Fruit fly (Drosophila melanogaster): ENCODE results near the gene Blos4.
A peak's percentile ranks its signal among the peaks of the same experiment; 100 is the strongest.

Blos4 gene

dm6 chr3L:10927953-10928352, 49.1 kb downstream of the Blos4 start (continued):
- TF ChIP-seq Sox14 (GFP tag; optimal IDR thresholded peaks at IDR 0.05) (peak; percentile 33), net (GFP tag; optimal IDR thresholded peaks at IDR 0.05) (peak; percentile 43), CG11762 (GFP tag; optimal IDR thresholded peaks at IDR 0.05; ENCODE audit: insufficient read depth) (peak; percentile 52), CG6808 (GFP tag; optimal IDR thresholded peaks at IDR 0.05) (peak; percentile 67), CG16779 (tag; optimal IDR thresholded peaks at IDR 0.05) (no peak), Blimp-1 (GFP tag; optimal IDR thresholded peaks at IDR 0.05) (peak; percentile 13), CG3919 (GFP tag; optimal IDR thresholded peaks at IDR 0.05) (peak; percentile 67), dsx (GFP tag; optimal IDR thresholded peaks at IDR 0.05; ENCODE audit: poor library complexity, severe bottlenecking) (peak; percentile 52), CG34406 (GFP tag; optimal IDR thresholded peaks at IDR 0.05) (peak; percentile 62), achi (GFP tag; optimal IDR thresholded peaks at IDR 0.05) (peak; percentile 69), CG32006 (GFP tag; optimal IDR thresholded peaks at IDR 0.05) (peak; percentile 71), CG11294 (GFP tag; IDR thresholded peaks at IDR 0.05) (peak; percentile 42), CG1621 (tag; optimal IDR thresholded peaks at IDR 0.05) (peak; percentile 30)

DNA sequence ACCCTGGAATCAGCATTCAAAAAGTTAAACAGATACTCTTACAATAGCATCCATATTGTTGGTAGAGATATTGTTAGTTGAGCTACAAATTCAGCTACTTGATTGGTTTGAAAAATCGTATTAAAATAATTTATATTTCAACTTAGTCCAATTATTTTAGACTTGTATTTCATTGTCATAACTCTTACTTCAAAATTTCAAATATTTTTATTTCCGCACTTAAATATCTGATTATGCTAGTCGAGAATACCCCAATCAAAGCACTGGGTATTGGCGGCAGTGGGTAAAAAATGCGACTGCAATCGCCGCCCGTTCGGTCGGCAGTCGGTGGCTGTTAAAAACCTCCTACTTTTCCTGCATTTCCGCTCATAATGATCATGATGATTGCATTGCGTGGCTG, 49.9 kb downstream of the Blos4 start:
- TF ChIP-seq CG8319 (GFP tag; optimal IDR thresholded peaks at IDR 0.05) = peak; percentile 87
- peak; percentile 62 for TF ChIP-seq fd85E (GFP tag; optimal IDR thresholded peaks at IDR 0.05)
- peak; percentile 30 for TF ChIP-seq Met (GFP tag; optimal IDR thresholded peaks at IDR 0.05)
- peak; percentile 66 for TF ChIP-seq eg (GFP tag; IDR thresholded peaks at IDR 0.05)
- peak; percentile 88 for TF ChIP-seq Eip78C (GFP tag)
- TF ChIP-seq Eip93F (GFP tag; optimal IDR thresholded peaks at IDR 0.05) = peak; percentile 33
- TF ChIP-seq CG10669 (GFP tag; optimal IDR thresholded peaks at IDR 0.05) = peak; percentile 95
- TF ChIP-seq CG32006 (GFP tag; optimal IDR thresholded peaks at IDR 0.05) = peak; percentile 68
- TF ChIP-seq esn (GFP tag; optimal IDR thresholded peaks at IDR 0.05) = peak; percentile 64
- TF ChIP-seq net (GFP tag; optimal IDR thresholded peaks at IDR 0.05) = peak; percentile 25
- TF ChIP-seq dsx (GFP tag; optimal IDR thresholded peaks at IDR 0.05; ENCODE audit: poor library complexity, severe bottlenecking) = peak; percentile 4
- peak; percentile 51; the same call in 2 of the 3 replicates for TF ChIP-seq CG8119 (GFP tag; IDR thresholded peaks at IDR 0.05)
- peak; percentile 90 for TF ChIP-seq topi (GFP tag; optimal IDR thresholded peaks at IDR 0.05)
- no peak for TF ChIP-seq CG6276 (GFP tag; optimal IDR thresholded peaks at IDR 0.05)
- peak; percentile 97 for TF ChIP-seq spab (GFP tag; optimal IDR thresholded peaks at IDR 0.05)
- TF ChIP-seq ss (GFP tag; optimal IDR thresholded peaks at IDR 0.05) = peak; percentile 23 to 35
- TF ChIP-seq CG6854 (GFP tag; optimal IDR thresholded peaks at IDR 0.05) = peak; percentile 75
- peak; percentile 36 for TF ChIP-seq acj6 (GFP tag; optimal IDR thresholded peaks at IDR 0.05)
- TF ChIP-seq CG6792 (GFP tag; optimal IDR thresholded peaks at IDR 0.05) = peak; percentile 41
- TF ChIP-seq CG16779 (tag; optimal IDR thresholded peaks at IDR 0.05) = peak; percentile 73
- TF ChIP-seq Blimp-1 (GFP tag; optimal IDR thresholded peaks at IDR 0.05) = no peak
- no peak for TF ChIP-seq Hr38 (GFP tag; optimal IDR thresholded peaks at IDR 0.05)
- TF ChIP-seq Sox14 (GFP tag; optimal IDR thresholded peaks at IDR 0.05) = no peak
- TF ChIP-seq CG4318 (GFP tag; optimal IDR thresholded peaks at IDR 0.05) = peak; percentile 46
- peak; percentile 78 for TF ChIP-seq svp (GFP tag)
- TF ChIP-seq lz (GFP tag; optimal IDR thresholded peaks at IDR 0.05) = peak; percentile 33
- peak; percentile 43 for TF ChIP-seq achi (GFP tag; optimal IDR thresholded peaks at IDR 0.05)
- peak; percentile 90 for TF ChIP-seq CG3032 (tag; optimal IDR thresholded peaks at IDR 0.05)
- TF ChIP-seq CG15336 (GFP tag; IDR thresholded peaks at IDR 0.05) = peak; percentile 56
- peak; percentile 91 for TF ChIP-seq Lpt (GFP tag; optimal IDR thresholded peaks at IDR 0.05)
- TF ChIP-seq Gug (GFP tag; IDR thresholded peaks at IDR 0.05) = peak; percentile 78
- no peak for TF ChIP-seq CG1621 (tag; optimal IDR thresholded peaks at IDR 0.05)
- TF ChIP-seq Eip75B (GFP tag; optimal IDR thresholded peaks at IDR 0.05) = peak; percentile 86
- TF ChIP-seq cyc (GFP tag; optimal IDR thresholded peaks at IDR 0.05) = peak; percentile 89
- TF ChIP-seq fd59A (GFP tag; optimal IDR thresholded peaks at IDR 0.05) = peak; percentile 55
- TF ChIP-seq fkh (GFP tag; optimal IDR thresholded peaks at IDR 0.05) = no peak
- TF ChIP-seq CG3919 (GFP tag; optimal IDR thresholded peaks at IDR 0.05) = peak; percentile 81
- peak; percentile 90 for TF ChIP-seq CG11762 (GFP tag; optimal IDR thresholded peaks at IDR 0.05; ENCODE audit: insufficient read depth)
- peak; percentile 89 for TF ChIP-seq Ets96B (tag; optimal IDR thresholded peaks at IDR 0.05)
- peak; percentile 87 for TF ChIP-seq CG6163 (GFP tag; IDR thresholded peaks at IDR 0.05)
- peak; percentile 87 for TF ChIP-seq CG7368 (GFP tag; optimal IDR thresholded peaks at IDR 0.05)
- TF ChIP-seq Hr39 (GFP tag; optimal IDR thresholded peaks at IDR 0.05) = no peak
- TF ChIP-seq OdsH (GFP tag; optimal IDR thresholded peaks at IDR 0.05) = peak; percentile 36
- no peak for TF ChIP-seq Sox102F (GFP tag; optimal IDR thresholded peaks at IDR 0.05)
- TF ChIP-seq CG34406 (GFP tag; optimal IDR thresholded peaks at IDR 0.05) = no peak
- TF ChIP-seq Ets21C (GFP tag; optimal IDR thresholded peaks at IDR 0.05) = no peak
